Worm (Caenorhabditis elegans): Measurements from ENCODE around the gene rhr-1.

ce11 chrV:5392993-5393628, 34.8 kb upstream of the rhr-1 start, which contains the start of gene C35A11.4:
- TF ChIP-seq snpc-4 (tag; optimal IDR thresholded peaks at IDR 0.05) (no peak), ztf-11 (tag; optimal IDR thresholded peaks at IDR 0.05) (no peak), unc-62 (GFP tag; optimal IDR thresholded peaks at IDR 0.05) (no peak), unc-39 (tag; optimal IDR thresholded peaks at IDR 0.05) (no peak), mbf-1 (tag; optimal IDR thresholded peaks at IDR 0.05) (no peak), blmp-1 (tag; optimal IDR thresholded peaks at IDR 0.05; ENCODE audit: insufficient read depth) (no peak), nhr-12 (tag; optimal IDR thresholded peaks at IDR 0.05) (no peak), nhr-129 (tag; optimal IDR thresholded peaks at IDR 0.05) (no peak), nhr-25 (tag; optimal IDR thresholded peaks at IDR 0.05) (no peak), nhr-21 (tag; optimal IDR thresholded peaks at IDR 0.05) (no peak), lin-39 (tag; optimal IDR thresholded peaks at IDR 0.05) (no peak)

Data from whole organism, L2 larva.